Worm (Caenorhabditis elegans) whole organism, L1 larva: Measurements from ENCODE around the gene Y38H6C.9.

ENCODE experiments used
- egl-27 ChIP-seq, 2 experiments: fragments of 150-350 bp in 1 of 2; sonication (generic microtip); optimal IDR thresholded peaks; 3 replicates each; lab custom pipeline; 2017 to 2018; ENCODE audit warnings: missing biosample characterization in 2 of 2, missing genetic modification characterization in 2 of 2, missing genetic modification reagents in 2 of 2
- fkh-8 ChIP-seq: sonication (generic microtip); optimal IDR thresholded peaks from 2 replicates; lab custom pipeline; 2016; ENCODE audit warnings: mild to moderate bottlenecking, missing genetic modification characterization, missing compliant biosample characterization
- lin-14 ChIP-seq: fragments of 200-800 bp; sonication (Bioruptor generic); optimal IDR thresholded peaks from 2 replicates; lab custom pipeline; 2018; ENCODE audit warnings: mild to moderate bottlenecking, missing genetic modification characterization, moderate library complexity, missing compliant biosample characterization
- lin-15B ChIP-seq: fragments of 150-350 bp; sonication (generic microtip); optimal IDR thresholded peaks from 3 replicates; lab custom pipeline; 2014; ENCODE audit warnings: missing biosample characterization, missing genetic modification characterization
- lin-39 ChIP-seq: fragments of 150-350 bp; optimal IDR thresholded peaks from 2 replicates; lab custom pipeline; 2014; ENCODE audit warnings: missing biosample characterization, missing genetic modification reagents, missing genetic modification characterization
- mdl-1 ChIP-seq, 2 experiments: fragments of 150-350 bp; optimal IDR thresholded peaks; 2 replicates each; lab custom pipeline; 2014 to 2017; ENCODE audit warnings: missing biosample characterization in 2 of 2, missing genetic modification characterization in 2 of 2, inconsistent platforms in 1 of 2
- nhr-237 ChIP-seq: fragments of 150-350 bp; optimal IDR thresholded peaks from 2 replicates; lab custom pipeline; 2014; ENCODE audit warnings: missing biosample characterization, missing genetic modification characterization
- snu-23 ChIP-seq: sonication (generic microtip); optimal IDR thresholded peaks from 2 replicates; lab custom pipeline; 2016; ENCODE audit warnings: missing genetic modification characterization, missing compliant biosample characterization

DNA sequence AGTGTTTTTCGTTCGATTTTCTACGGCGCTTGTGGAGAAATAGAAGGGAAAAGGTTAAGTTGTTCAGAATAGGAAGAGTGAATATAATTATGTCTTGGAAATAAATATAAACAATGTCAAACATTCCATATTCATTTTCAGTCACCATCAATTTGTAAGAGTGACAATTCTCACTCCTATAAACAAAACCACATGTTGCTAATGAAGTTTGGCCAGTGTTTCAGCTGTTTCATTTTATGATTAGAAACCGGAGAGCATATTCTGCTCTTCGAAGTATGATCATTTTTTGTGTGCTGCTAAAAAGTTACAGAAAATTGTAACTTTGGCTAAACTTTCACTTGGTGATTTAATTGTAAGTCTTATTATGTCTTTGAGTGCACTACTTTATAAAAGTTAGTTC, 33.0 kb upstream of the Y38H6C.9 start, which contains the start of gene Y38H6C.21:
- TF ChIP-seq nhr-237 (tag; lab: Kevin White, UChicago) = no peak
- TF ChIP-seq mdl-1 (tag; optimal IDR thresholded peaks at IDR 0.05; lab: Kevin White, UChicago) = no peak
- no peak for TF ChIP-seq lin-15B
- no peak for TF ChIP-seq fkh-8 (tag; lab: Kevin White, UChicago)
- TF ChIP-seq egl-27 (tag; optimal IDR thresholded peaks at IDR 0.05; lab: Kevin White, UChicago) = no peak
- no peak for TF ChIP-seq snu-23 (GFP tag; lab: Kevin White, UChicago)
- no peak for TF ChIP-seq lin-14 (GFP tag; lab: Kevin White, UChicago)
- TF ChIP-seq lin-39 (tag; lab: Kevin White, UChicago) = no peak
